Worm (Caenorhabditis elegans): ENCODE data around the gene C37C3.9.

- TF ChIP-seq C17E4.6 (GFP tag; IDR thresholded peaks at IDR 0.05) (no peak), attf-3 (GFP tag; conservative IDR thresholded peaks at IDR 0.05) (no peak), ZK185.1 (tag; optimal IDR thresholded peaks at IDR 0.05; ENCODE audit: poor library complexity, severe bottlenecking) (no peak)
These were observed 34.9 kb downstream of the C37C3.9 start for ce11 chrV:7819585-7819984.
